Worm (Caenorhabditis elegans): ENCODE data around the gene nhr-153.

ce11 chrV:12084216-12084615 lies 19.8 kb upstream of the nhr-153 start, which contains the start of gene R07B7.8:
- TF ChIP-seq mep-1 (tag; optimal IDR thresholded peaks at IDR 0.05) (no peak), unc-120 (tag; optimal IDR thresholded peaks at IDR 0.05; ENCODE audit: poor library complexity, severe bottlenecking) (no peak), unc-39 (tag; optimal IDR thresholded peaks at IDR 0.05) (no peak), snpc-4 (tag; optimal IDR thresholded peaks at IDR 0.05) (no peak)
